Worm (Caenorhabditis elegans) whole organism, young adult: Measurements from ENCODE around the gene dpf-4.

Source experiments
- B0019.2 ChIP-seq: fragments of 200-800 bp; sonication (Bioruptor generic); conservative IDR thresholded peaks from 2 replicates; pipeline ENCODE4 v1.3.6; 2022; ENCODE audit warnings: missing genetic modification reagents, missing genetic modification characterization, missing compliant biosample characterization
- F23B12.7 ChIP-seq: sonication (generic microtip); optimal IDR thresholded peaks from 2 replicates; lab custom pipeline; 2017; ENCODE audit warnings: missing genetic modification characterization, mild to moderate bottlenecking, missing compliant biosample characterization, antibody characterized with exemption, moderate library complexity; ENCODE audit not compliant: insufficient read depth
- F37B4.10 ChIP-seq: fragments of 200-800 bp; sonication (Bioruptor generic); IDR thresholded peaks from 2 replicates; pipeline ENCODE4 v1.3.6; 2022; ENCODE audit warnings: missing genetic modification characterization, missing compliant biosample characterization
- F57A8.1 ChIP-seq: fragments of 200-800 bp; sonication (Bioruptor generic); optimal IDR thresholded peaks from 2 replicates; lab custom pipeline; 2018; ENCODE audit warnings: mild to moderate bottlenecking, missing genetic modification characterization, moderate library complexity, missing compliant biosample characterization
- ZK185.1 ChIP-seq: sonication (generic microtip); optimal IDR thresholded peaks from 2 replicates; lab custom pipeline; 2016; ENCODE audit warnings: mild to moderate bottlenecking, missing genetic modification characterization, missing compliant biosample characterization; ENCODE audit not compliant: poor library complexity, severe bottlenecking
- ama-1 ChIP-seq, 3 experiments: fragments of 150-350 bp in 1 of 3; sonication (generic microtip) in 2 of 3; optimal IDR thresholded peaks; 2 replicates each; lab custom pipeline; 2014 to 2018; ENCODE audit warnings: missing biosample characterization in 2 of 3, missing genetic modification characterization in 2 of 3, missing genetic modification reagents in 2 of 3
- aptf-2 ChIP-seq: fragments of 200-800 bp; sonication (Bioruptor generic); conservative IDR thresholded peaks from 2 replicates; pipeline ENCODE4 v1.3.6; 2022; ENCODE audit warnings: missing genetic modification reagents, missing genetic modification characterization, missing compliant biosample characterization
- atf-7 ChIP-seq: sonication (generic microtip); optimal IDR thresholded peaks from 2 replicates; lab custom pipeline; 2017; ENCODE audit warnings: mild to moderate bottlenecking, missing genetic modification characterization, missing compliant biosample characterization
- attf-5 ChIP-seq: fragments of 200-800 bp; sonication (Bioruptor generic); optimal IDR thresholded peaks from 2 replicates; lab custom pipeline; 2018; ENCODE audit warnings: mild to moderate bottlenecking, missing genetic modification characterization, missing compliant biosample characterization
- bed-2 ChIP-seq: fragments of 200-800 bp; sonication (Bioruptor generic); IDR thresholded peaks from 2 replicates; pipeline ENCODE4 v1.3.6; 2022; ENCODE audit warnings: missing genetic modification reagents, missing genetic modification characterization, missing compliant biosample characterization
- cebp-1 ChIP-seq, 2 experiments: fragments of 200-800 bp in 1 of 2; sonication (Bioruptor generic) in 1 of 2; sonication (generic microtip) in 1 of 2; IDR thresholded peaks in 1 of 2; optimal IDR thresholded peaks in 1 of 2; 2 replicates each; pipeline versions ENCODE4 v1.3.6 to Lab custom; 2017 to 2022; ENCODE audit warnings: missing compliant biosample characterization in 2 of 2, missing genetic modification characterization in 2 of 2, mild to moderate bottlenecking in 1 of 2, missing genetic modification reagents in 1 of 2, moderate library complexity in 1 of 2
- cebp-2 ChIP-seq: fragments of 200-800 bp; sonication (Bioruptor generic); IDR thresholded peaks from 2 replicates; pipeline ENCODE4 v1.3.6; 2022; ENCODE audit warnings: missing genetic modification characterization, missing compliant biosample characterization
- ceh-58 ChIP-seq: fragments of 200-800 bp; sonication (Bioruptor generic); IDR thresholded peaks from 2 replicates; pipeline ENCODE4 v1.3.6; 2022; ENCODE audit warnings: missing genetic modification characterization, missing compliant biosample characterization
- dox-1 ChIP-seq: fragments of 200-800 bp; sonication (Bioruptor generic); IDR thresholded peaks from 2 replicates; pipeline ENCODE4 v1.3.6; 2022; ENCODE audit warnings: missing genetic modification reagents, missing genetic modification characterization, missing compliant biosample characterization
- dpff-1 ChIP-seq: sonication (generic microtip); optimal IDR thresholded peaks from 2 replicates; lab custom pipeline; 2017; ENCODE audit warnings: mild to moderate bottlenecking, missing genetic modification characterization, missing compliant biosample characterization
- efl-1 ChIP-seq: fragments of 150-350 bp; optimal IDR thresholded peaks from 2 replicates; lab custom pipeline; 2014; ENCODE audit warnings: missing biosample characterization, missing genetic modification reagents, missing genetic modification characterization
- egl-44 ChIP-seq: fragments of 200-800 bp; sonication (Bioruptor generic); IDR thresholded peaks from 2 replicates; pipeline ENCODE4 v1.3.6; 2022; ENCODE audit warnings: missing genetic modification reagents, missing genetic modification characterization, missing compliant biosample characterization
- ets-4 ChIP-seq: fragments of 200-800 bp; sonication (Bioruptor generic); optimal IDR thresholded peaks from 2 replicates; lab custom pipeline; 2018; ENCODE audit warnings: mild to moderate bottlenecking, missing genetic modification characterization, missing compliant biosample characterization
- hlh-12 ChIP-seq: sonication (generic microtip); optimal IDR thresholded peaks from 2 replicates; lab custom pipeline; 2016; ENCODE audit warnings: missing genetic modification characterization, missing compliant biosample characterization
- hmg-1.2 ChIP-seq: fragments of 200-800 bp; sonication (Bioruptor generic); IDR thresholded peaks from 2 replicates; pipeline ENCODE4 v1.3.6; 2022; ENCODE audit warnings: missing genetic modification reagents, missing genetic modification characterization, missing compliant biosample characterization
- let-526 ChIP-seq: fragments of 200-800 bp; sonication (Bioruptor generic); IDR thresholded peaks from 2 replicates; pipeline ENCODE4 v1.3.6; 2022; ENCODE audit warnings: missing genetic modification reagents, missing genetic modification characterization, missing compliant biosample characterization
- let-607 ChIP-seq, 2 experiments: fragments of 200-800 bp in 1 of 2; sonication (Bioruptor generic) in 1 of 2; sonication (generic microtip) in 1 of 2; optimal IDR thresholded peaks; 2 replicates each; lab custom pipeline; 2016 to 2018; ENCODE audit warnings: mild to moderate bottlenecking in 2 of 2, missing compliant biosample characterization in 2 of 2, missing genetic modification characterization in 2 of 2, moderate library complexity in 2 of 2, missing genotype in 1 of 2
- lin-40 ChIP-seq: sonication (generic microtip); optimal IDR thresholded peaks from 2 replicates; lab custom pipeline; 2016; ENCODE audit warnings: missing genetic modification characterization, mild to moderate bottlenecking, missing compliant biosample characterization, missing genotype, missing genetic modification reagents
- lin-54 ChIP-seq: fragments of 200-800 bp; sonication (Bioruptor generic); optimal IDR thresholded peaks from 2 replicates; lab custom pipeline; 2018; ENCODE audit warnings: mild to moderate bottlenecking, missing genetic modification characterization, missing compliant biosample characterization
- madf-10 ChIP-seq: sonication (generic microtip); optimal IDR thresholded peaks from 2 replicates; lab custom pipeline; 2016; ENCODE audit warnings: mild to moderate bottlenecking, missing genetic modification characterization, missing compliant biosample characterization
- nfya-1 ChIP-seq: sonication (generic microtip); optimal IDR thresholded peaks from 2 replicates; lab custom pipeline; 2017; ENCODE audit warnings: antibody characterized with exemption, missing compliant biosample characterization, missing genetic modification characterization, borderline replicate concordance; ENCODE audit not compliant: insufficient read depth
- nfyb-1 ChIP-seq: fragments of 200-800 bp; sonication (Bioruptor generic); IDR thresholded peaks from 2 replicates; pipeline ENCODE4 v1.3.6; 2022; ENCODE audit warnings: missing genetic modification reagents, missing genetic modification characterization, missing compliant biosample characterization
- nhr-80 ChIP-seq: sonication (generic microtip); optimal IDR thresholded peaks from 2 replicates; lab custom pipeline; 2016; ENCODE audit warnings: missing genetic modification characterization, missing compliant biosample characterization
- nhr-90 ChIP-seq: sonication (generic microtip); optimal IDR thresholded peaks from 2 replicates; lab custom pipeline; 2016; ENCODE audit warnings: missing genotype, mild to moderate bottlenecking, missing genetic modification characterization, missing compliant biosample characterization
- pha-4 ChIP-seq: fragments of 150-350 bp; sonication (generic microtip); optimal IDR thresholded peaks from 2 replicates; lab custom pipeline; 2014; ENCODE audit warnings: missing biosample characterization, missing genetic modification reagents, missing genetic modification characterization
- sea-2 ChIP-seq: fragments of 200-800 bp; sonication (Bioruptor generic); IDR thresholded peaks from 2 replicates; pipeline ENCODE4 v1.3.6; 2022; ENCODE audit warnings: missing genetic modification characterization, missing compliant biosample characterization
- snpc-1.3 ChIP-seq: sonication (generic microtip); optimal IDR thresholded peaks from 2 replicates; lab custom pipeline; 2017; ENCODE audit warnings: missing genetic modification characterization, mild to moderate bottlenecking, missing compliant biosample characterization, antibody characterized with exemption, moderate library complexity, missing genotype, missing genetic modification reagents; ENCODE audit not compliant: insufficient read depth
- snpc-3.4 ChIP-seq: sonication (generic microtip); optimal IDR thresholded peaks from 2 replicates; lab custom pipeline; 2017; ENCODE audit warnings: missing genetic modification characterization, mild to moderate bottlenecking, missing compliant biosample characterization, antibody characterized with exemption, moderate library complexity, missing genotype, missing genetic modification reagents
- snpc-4 ChIP-seq, 5 experiments: fragments of 150-350 bp in 1 of 5; sonication (generic microtip) in 4 of 5; optimal IDR thresholded peaks; 2 replicates each; lab custom pipeline; 2014 to 2018; ENCODE audit warnings: missing genetic modification characterization in 5 of 5, missing biosample characterization in 3 of 5, antibody characterized with exemption in 2 of 5, mild to moderate bottlenecking in 2 of 5, missing compliant biosample characterization in 2 of 5, missing genotype in 2 of 5, moderate library complexity in 2 of 5, missing genetic modification reagents in 1 of 5
- ztf-26 ChIP-seq: sonication (generic microtip); optimal IDR thresholded peaks from 2 replicates; lab custom pipeline; 2017; ENCODE audit warnings: missing genetic modification characterization, missing compliant biosample characterization

The dpf-4 gene

DNA sequence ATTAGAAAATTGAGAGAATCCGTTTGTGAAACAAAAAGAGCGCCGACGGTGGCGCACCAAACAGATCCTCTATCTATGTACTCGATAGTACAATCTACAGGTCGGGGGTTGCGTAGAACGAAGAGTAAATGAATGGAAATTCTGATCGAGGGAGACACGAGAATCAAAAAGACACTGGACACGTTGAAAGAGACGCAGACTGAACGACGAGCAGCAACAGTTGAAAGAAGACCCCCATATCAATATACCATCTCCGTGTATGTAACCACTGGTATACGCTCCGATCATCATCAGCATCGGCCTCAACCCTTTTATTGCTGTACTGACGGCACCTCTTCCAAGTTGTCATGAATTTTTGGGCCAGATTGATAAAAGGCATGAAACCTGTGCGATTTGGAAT, 22.8 kb upstream of the dpf-4 start:
- TF ChIP-seq F37B4.10 (GFP tag; lab: Robert Waterston, UW) (0 out of 2 replicates have a peak, but pooled peaks have one; percentile 28), sea-2 (GFP tag; lab: Robert Waterston, UW) (no peak), let-526 (0 out of 2 replicates have a peak, but pooled peaks have one; percentile 6), hmg-1.2 (GFP tag; lab: Robert Waterston, UW) (peak; percentile 28; the same call in 1 of the 2 replicates), ZK185.1 (tag; lab: Kevin White, UChicago) (no peak), snpc-4 (GFP tag; optimal IDR thresholded peaks at IDR 0.05; lab: Kevin White, UChicago) (no peak), snpc-4 (tag; optimal IDR thresholded peaks at IDR 0.05; lab: Kevin White, UChicago) (no peak), ceh-58 (no peak), hlh-12 (tag; lab: Kevin White, UChicago) (no peak)

- TF ChIP-seq aptf-2 (GFP tag; lab: Robert Waterston, UW) (no peak), hmg-1.2 (GFP tag; lab: Robert Waterston, UW) (peak; percentile 58; the same call in 1 of the 2 replicates)
Measured at ce11 chrIII:5836816-5837215, 22.3 kb upstream of the dpf-4 start, which contains the start of gene W04D12.1. Gene W04D12.1, plus strand, starts transcription at chrIII:5836926.

- TF ChIP-seq F23B12.7 (peak; percentile 29), nfyb-1 (GFP tag; lab: Robert Waterston, UW) (peak; percentile 60; the same call in 1 of the 2 replicates), B0019.2 (no peak), attf-5 (GFP tag; lab: Kevin White, UChicago) (peak; percentile 3), nhr-80 (peak; percentile 97), egl-44 (GFP tag; lab: Robert Waterston, UW) (0 out of 2 replicates have a peak, but pooled peaks have one; percentile 17), lin-54 (peak; percentile 9), ets-4 (GFP tag; lab: Kevin White, UChicago) (peak; percentile 58), snpc-4 (GFP tag; optimal IDR thresholded peaks at IDR 0.05; lab: Kevin White, UChicago) (no peak), snpc-4 (tag; optimal IDR thresholded peaks at IDR 0.05; lab: Kevin White, UChicago) (peak in 1 of 4 experiments; percentile 33), lin-40 (peak; percentile 34), let-607 (tag; optimal IDR thresholded peaks at IDR 0.05; lab: Kevin White, UChicago) (peak in 1 of 2 experiments; percentile 64), cebp-2 (no peak), snpc-3.4 (tag; lab: Kevin White, UChicago) (no peak), cebp-1 (GFP tag; IDR thresholded peaks at IDR 0.05; lab: Robert Waterston, UW) (no peak), cebp-1 (tag; optimal IDR thresholded peaks at IDR 0.05; lab: Kevin White, UChicago) (peak; percentile 53), nhr-90 (tag; lab: Kevin White, UChicago) (peak; percentile 19), ztf-26 (no peak), pha-4 (tag; lab: Kevin White, UChicago) (peak; percentile 66), ama-1 (optimal IDR thresholded peaks at IDR 0.05; lab: Kevin White, UChicago) (peak; percentile 77), ama-1 (GFP tag; optimal IDR thresholded peaks at IDR 0.05; lab: Kevin White, UChicago) (no peak), snpc-1.3 (tag; lab: Kevin White, UChicago) (no peak), madf-10 (tag; lab: Kevin White, UChicago) (peak; percentile 41), atf-7 (tag; lab: Kevin White, UChicago) (peak; percentile 53)
- TF ChIP-seq, all 124 proteins: peak for 16
Measured at ce11 chrIII:5838159-5839046, 20.7 kb upstream of the dpf-4 start.

ce11 chrIII:5839147-5839546, 20.0 kb upstream of the dpf-4 start:
- TF ChIP-seq efl-1 (GFP tag; lab: Kevin White, UChicago), result no peak
- TF ChIP-seq F57A8.1 (GFP tag; lab: Kevin White, UChicago), result no peak
- no peak for TF ChIP-seq nhr-90 (tag; lab: Kevin White, UChicago)
- TF ChIP-seq let-607 (tag; optimal IDR thresholded peaks at IDR 0.05; lab: Kevin White, UChicago), result peak in 1 of 2 experiments; percentile 31
- TF ChIP-seq nfyb-1 (GFP tag; lab: Robert Waterston, UW), result peak; percentile 32; the same call in 1 of the 2 replicates
- TF ChIP-seq hmg-1.2 (GFP tag; lab: Robert Waterston, UW), result no peak
- TF ChIP-seq dox-1 (GFP tag; lab: Robert Waterston, UW), result peak; percentile 11; the same call in 1 of the 2 replicates
- peak; percentile 3 for TF ChIP-seq attf-5 (GFP tag; lab: Kevin White, UChicago)
- no peak for TF ChIP-seq dpff-1 (tag; lab: Kevin White, UChicago)
- no peak; the same call in 1 of the 2 replicates for TF ChIP-seq cebp-1 (GFP tag; IDR thresholded peaks at IDR 0.05; lab: Robert Waterston, UW)
- peak; percentile 57 for TF ChIP-seq cebp-1 (tag; optimal IDR thresholded peaks at IDR 0.05; lab: Kevin White, UChicago)
- peak; percentile 61 for TF ChIP-seq nhr-80
- no peak for TF ChIP-seq lin-54
- TF ChIP-seq bed-2 (GFP tag; lab: Robert Waterston, UW), result no peak
- no peak for TF ChIP-seq nfya-1 (tag; lab: Kevin White, UChicago)
- TF ChIP-seq, all 124 proteins: peak for 6
